Fruit fly (Drosophila melanogaster) whole organism, wandering third instar larva: ENCODE data around the gene Plp.

Experiments
- CG32264 ChIP-seq: fragments of 200-800 bp; sonication (Bioruptor generic); optimal IDR thresholded peaks from 2 replicates; lab custom pipeline; 2016; ENCODE audit warnings: missing biosample characterization, missing genetic modification characterization
- CG9705 ChIP-seq: fragments of 200-800 bp; sonication (Bioruptor generic); optimal IDR thresholded peaks from 2 replicates; lab custom pipeline; 2018; ENCODE audit warnings: missing biosample characterization, mild to moderate bottlenecking, missing genetic modification characterization
- CrebA ChIP-seq: fragments of 200-800 bp; sonication (Bioruptor generic); optimal IDR thresholded peaks from 2 replicates; lab custom pipeline; 2016; ENCODE audit warnings: missing biosample characterization, mild to moderate bottlenecking, missing genetic modification characterization, borderline replicate concordance
- Dif ChIP-seq: fragments of 200-275, 200-300 bp; sonication (Bioruptor generic); optimal IDR thresholded peaks from 2 replicates; lab custom pipeline; 2018; ENCODE audit warnings: missing biosample characterization, missing genetic modification characterization; ENCODE audit not compliant: partially characterized antibody
- GATAd ChIP-seq: sonication (Bioruptor generic); optimal IDR thresholded peaks from 2 replicates; lab custom pipeline; 2016; ENCODE audit warnings: missing biosample characterization, missing genetic modification characterization
- HLH106 ChIP-seq: fragments of 200-800 bp; optimal IDR thresholded peaks from 3 replicates; lab custom pipeline; 2019; ENCODE audit warnings: missing biosample characterization, mild to moderate bottlenecking, missing genetic modification characterization, moderate library complexity
- Hnf4 ChIP-seq: fragments of 200-800 bp; sonication (Bioruptor generic); optimal IDR thresholded peaks from 2 replicates; lab custom pipeline; 2016; ENCODE audit warnings: missing biosample characterization, mild to moderate bottlenecking, missing genetic modification characterization
- Hr78 ChIP-seq: fragments of >200 bp; optimal IDR thresholded peaks from 2 replicates; lab custom pipeline; 2017; ENCODE audit warnings: missing biosample characterization, missing genetic modification characterization
- Jra ChIP-seq: sonication (Bioruptor generic); optimal IDR thresholded peaks from 2 replicates; lab custom pipeline; 2016; ENCODE audit warnings: missing biosample characterization, missing genetic modification characterization
- Mio ChIP-seq: sonication (Bioruptor generic); optimal IDR thresholded peaks from 2 replicates; lab custom pipeline; 2016; ENCODE audit warnings: missing biosample characterization, missing genetic modification characterization
- Myc ChIP-seq: fragments of >200 bp; optimal IDR thresholded peaks from 2 replicates; lab custom pipeline; 2017
- N ChIP-seq: fragments of >200 bp; optimal IDR thresholded peaks from 2 replicates; lab custom pipeline; 2018; ENCODE audit warnings: missing biosample characterization, missing external identifiers, missing genetic modification characterization
- OdsH ChIP-seq: fragments of 200-800 bp; sonication (Bioruptor generic); optimal IDR thresholded peaks from 2 replicates; lab custom pipeline; 2016; ENCODE audit warnings: missing biosample characterization, mild to moderate bottlenecking, missing genetic modification characterization
- Rel ChIP-seq, 2 experiments: fragments of 200-800 bp; sonication (Bioruptor generic) in 1 of 2; optimal IDR thresholded peaks; 2 replicates in 1 of 2; 3 replicates in 1 of 2; lab custom pipeline; 2016 to 2019; ENCODE audit warnings: mild to moderate bottlenecking in 2 of 2, missing biosample characterization in 2 of 2, missing genetic modification characterization in 2 of 2, moderate library complexity in 1 of 2
- Sp1 ChIP-seq: fragments of 200-800 bp; sonication (Bioruptor generic); optimal IDR thresholded peaks from 3 replicates; lab custom pipeline; 2019; ENCODE audit warnings: missing biosample characterization, mild to moderate bottlenecking, missing genetic modification characterization, moderate library complexity
- brk ChIP-seq: fragments of 200-800 bp; sonication (Bioruptor generic); optimal IDR thresholded peaks from 2 replicates; lab custom pipeline; 2016; ENCODE audit warnings: missing biosample characterization, mild to moderate bottlenecking, missing genetic modification characterization
- dsf ChIP-seq: sonication (Bioruptor generic); optimal IDR thresholded peaks from 2 replicates; lab custom pipeline; 2016; ENCODE audit warnings: missing biosample characterization, missing genetic modification characterization, borderline replicate concordance
- ey ChIP-seq: fragments of 200-800 bp; sonication (Bioruptor generic); optimal IDR thresholded peaks from 2 replicates; lab custom pipeline; 2016; ENCODE audit warnings: missing biosample characterization, missing genetic modification characterization
- foxo ChIP-seq, 2 experiments: fragments of 200-800 bp; sonication (Bioruptor generic); optimal IDR thresholded peaks; 2 replicates in 1 of 2; 3 replicates in 1 of 2; lab custom pipeline; 2016 to 2017; ENCODE audit warnings: missing biosample characterization in 2 of 2, missing genetic modification characterization in 2 of 2
- fru ChIP-seq: fragments of 200-800 bp; sonication (Bioruptor generic); optimal IDR thresholded peaks from 3 replicates; lab custom pipeline; 2016; ENCODE audit warnings: missing biosample characterization, mild to moderate bottlenecking, missing genetic modification characterization
- h ChIP-seq: fragments of 200-800 bp; sonication (Bioruptor generic); optimal IDR thresholded peaks from 3 replicates; lab custom pipeline; 2016; ENCODE audit warnings: missing biosample characterization, mild to moderate bottlenecking, missing genetic modification characterization
- jim ChIP-seq: fragments of 175-275, 200-325 bp; sonication (Bioruptor generic); optimal IDR thresholded peaks from 2 replicates; lab custom pipeline; 2016; ENCODE audit warnings: missing biosample characterization, mild to moderate bottlenecking, missing genetic modification characterization
- lola ChIP-seq: fragments of >200 bp; optimal IDR thresholded peaks from 2 replicates; lab custom pipeline; 2017; ENCODE audit warnings: missing biosample characterization, missing genetic modification characterization
- pan ChIP-seq: fragments of >200 bp; optimal IDR thresholded peaks from 2 replicates; lab custom pipeline; 2017
- psq ChIP-seq: fragments of 200-800 bp; sonication (Bioruptor generic); optimal IDR thresholded peaks from 3 replicates; lab custom pipeline; 2017; ENCODE audit warnings: missing biosample characterization, mild to moderate bottlenecking, missing genetic modification characterization, moderate library complexity
- sage ChIP-seq: fragments of 200-800 bp; sonication (Bioruptor generic); optimal IDR thresholded peaks from 2 replicates; lab custom pipeline; 2016; ENCODE audit warnings: missing biosample characterization, mild to moderate bottlenecking, missing genetic modification characterization
- sv ChIP-seq: fragments of 200-800 bp; sonication (Bioruptor generic); optimal IDR thresholded peaks from 3 replicates; lab custom pipeline; 2016; ENCODE audit warnings: missing biosample characterization, missing genetic modification characterization
- tai ChIP-seq: sonication (Bioruptor generic); optimal IDR thresholded peaks from 2 replicates; lab custom pipeline; 2016; ENCODE audit warnings: missing biosample characterization, missing genetic modification characterization
- usp ChIP-seq: fragments of >200 bp; optimal IDR thresholded peaks from 2 replicates; lab custom pipeline; 2017; ENCODE audit warnings: missing biosample characterization, missing genetic modification characterization

The Plp gene

DNA sequence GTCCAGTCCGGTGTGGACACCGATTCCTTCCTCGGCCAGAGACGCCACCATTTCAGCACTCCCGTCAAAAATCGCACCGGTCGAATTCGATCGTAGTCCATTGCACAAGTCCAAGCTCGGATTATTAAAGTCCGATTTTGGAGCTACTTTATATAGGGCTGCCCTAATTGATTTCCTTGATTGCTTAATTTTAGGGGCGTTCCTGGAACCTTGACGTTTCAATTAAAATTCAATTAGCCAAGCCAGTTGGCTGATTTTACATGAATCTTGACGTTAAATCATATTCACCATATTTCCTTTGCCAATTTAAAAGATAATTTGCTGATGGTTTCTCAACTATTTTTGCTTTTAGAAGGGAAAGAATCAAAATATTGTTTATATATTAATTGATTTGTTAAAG is 16.2 kb downstream of the Plp start, which contains the start of gene Or71a:
TSS of gene Or71a (minus strand) at position 101 of the 400 bp plus-strand sequence.
- TF ChIP-seq Hnf4 (GFP tag; lab: Kevin White, UChicago) (no peak), ey (GFP tag; lab: Kevin White, UChicago) (no peak), HLH106 (no peak), sv (GFP tag; lab: Kevin White, UChicago) (no peak), Myc (no peak), jim (GFP tag; lab: Kevin White, UChicago) (no peak), Mio (no peak), brk (GFP tag; lab: Kevin White, UChicago) (no peak), Rel (GFP tag; optimal IDR thresholded peaks at IDR 0.05; lab: Kevin White, UChicago) (no peak), Rel (tag; optimal IDR thresholded peaks at IDR 0.05; lab: Kevin White, UChicago) (no peak)

DNA sequence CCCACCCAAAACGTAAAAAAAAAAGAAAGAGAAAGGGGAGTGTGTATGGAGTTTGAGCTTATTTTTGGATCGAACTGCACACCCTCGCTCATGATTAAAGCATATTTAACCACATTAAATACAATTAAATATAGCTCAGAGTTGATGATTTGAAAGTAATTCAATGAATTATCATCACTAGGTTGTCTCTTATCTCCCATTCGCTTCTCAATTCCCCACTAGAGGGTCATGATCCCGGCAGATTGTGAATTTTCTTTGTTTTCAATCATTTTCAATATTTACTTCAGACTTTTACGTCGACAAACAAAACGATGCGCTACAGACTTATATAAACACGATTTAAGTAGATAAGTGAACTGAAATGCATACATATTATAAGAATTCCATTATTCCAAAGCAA is 18.1 kb downstream of the Plp start:
- no peak for TF ChIP-seq GATAd (GFP tag; lab: Kevin White, UChicago)
- no peak for TF ChIP-seq CG32264 (GFP tag; lab: Kevin White, UChicago)
- TF ChIP-seq Hnf4 (GFP tag; lab: Kevin White, UChicago): no peak
- no peak for TF ChIP-seq CG9705 (GFP tag; lab: Kevin White, UChicago)
- TF ChIP-seq Mio: no peak
- TF ChIP-seq lola (GFP tag; lab: Kevin White, UChicago): no peak
- TF ChIP-seq sv (GFP tag; lab: Kevin White, UChicago): no peak
- no peak for TF ChIP-seq psq (GFP tag; lab: Kevin White, UChicago)
- TF ChIP-seq N (GFP tag; lab: Kevin White, UChicago): no peak
- no peak for TF ChIP-seq Rel (GFP tag; optimal IDR thresholded peaks at IDR 0.05; lab: Kevin White, UChicago)
- no peak for TF ChIP-seq Rel (tag; optimal IDR thresholded peaks at IDR 0.05; lab: Kevin White, UChicago)
- TF ChIP-seq Sp1: no peak
- no peak for TF ChIP-seq Dif (GFP tag; lab: Kevin White, UChicago)
- no peak for TF ChIP-seq tai (GFP tag; lab: Kevin White, UChicago)
- no peak for TF ChIP-seq dsf (GFP tag; lab: Kevin White, UChicago)
- no peak for TF ChIP-seq h
- TF ChIP-seq ey (GFP tag; lab: Kevin White, UChicago): no peak
- TF ChIP-seq pan (lab: Kevin White, UChicago): no peak
- no peak for TF ChIP-seq sage (GFP tag; lab: Kevin White, UChicago)
- TF ChIP-seq jim (GFP tag; lab: Kevin White, UChicago): no peak
- TF ChIP-seq fru (GFP tag; lab: Kevin White, UChicago): no peak

DNA sequence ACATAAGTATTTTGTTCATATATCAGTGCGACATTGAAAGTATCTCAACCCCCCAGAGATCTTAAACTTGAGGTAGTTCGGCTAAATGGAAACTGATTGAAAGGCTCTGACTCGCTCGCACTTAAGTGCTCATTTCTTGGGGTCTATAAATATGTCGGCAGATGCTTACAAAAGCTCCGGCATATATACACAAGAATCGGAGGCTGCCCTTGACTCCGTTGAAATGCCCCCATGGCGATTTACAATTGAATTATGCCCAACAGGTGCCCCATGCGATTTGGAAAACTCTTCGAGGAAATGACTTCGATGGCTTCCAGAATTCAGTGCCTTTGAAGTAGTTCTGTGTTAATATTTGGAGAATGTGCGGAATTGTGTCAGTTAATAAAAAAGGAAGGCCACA is 20.8 kb downstream of the Plp start:
- TF ChIP-seq Jra (GFP tag; lab: Kevin White, UChicago) (no peak), sv (GFP tag; lab: Kevin White, UChicago) (no peak)
- TF ChIP-seq, all 38 proteins: peak for 0

DNA sequence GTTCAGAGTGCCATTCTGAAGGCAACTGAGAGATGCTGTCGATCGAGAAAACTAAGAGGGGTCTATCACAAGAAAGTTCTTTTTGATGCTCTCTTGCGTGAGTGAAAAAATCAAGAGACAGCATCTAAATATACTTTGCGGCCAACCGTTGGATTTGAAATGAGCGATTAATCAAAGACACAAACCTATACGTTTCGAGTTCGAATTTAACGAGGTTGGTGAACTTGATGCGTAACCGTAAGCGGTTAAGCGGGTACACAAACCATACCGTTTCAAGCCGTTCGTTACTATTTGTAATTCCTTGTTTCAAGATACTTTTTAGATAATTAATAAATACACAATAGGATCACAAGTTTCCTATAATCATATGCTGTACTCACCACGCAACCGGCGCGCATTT is 22.4 kb downstream of the Plp start:
- TF ChIP-seq Myc (peak; percentile 84), jim (GFP tag; lab: Kevin White, UChicago) (no peak)

DNA sequence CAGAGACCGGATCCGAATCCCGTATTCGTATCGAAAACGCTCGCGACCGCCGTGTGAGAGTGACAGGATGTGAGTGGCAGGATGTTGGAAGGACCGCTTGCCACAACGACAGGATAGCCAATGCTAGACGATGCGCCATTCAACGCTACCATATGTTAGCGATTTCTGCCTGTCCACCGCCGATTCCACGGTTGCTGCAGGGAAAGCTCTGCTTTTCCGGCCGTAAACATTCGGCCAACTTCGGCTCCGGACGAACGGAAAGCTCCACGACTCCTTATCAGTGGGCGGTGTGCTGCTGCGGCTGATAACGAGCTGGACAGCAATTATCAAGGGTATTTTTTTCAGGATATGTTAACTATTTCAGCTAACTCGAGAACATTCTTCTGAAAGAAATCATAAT is 29.6 kb downstream of the Plp start, which contains the start of gene Sytbeta:
TSS of gene Sytbeta (minus strand) at position 101 of the 400 bp plus-strand sequence.
- TF ChIP-seq lola (GFP tag; lab: Kevin White, UChicago) (no peak), Hr78 (no peak), dsf (GFP tag; lab: Kevin White, UChicago) (no peak), tai (GFP tag; lab: Kevin White, UChicago) (no peak), CrebA (GFP tag; lab: Kevin White, UChicago) (no peak), OdsH (GFP tag; lab: Kevin White, UChicago) (no peak), Myc (no peak), Hnf4 (GFP tag; lab: Kevin White, UChicago) (no peak), h (no peak), psq (GFP tag; lab: Kevin White, UChicago) (no peak), pan (lab: Kevin White, UChicago) (no peak), CG9705 (GFP tag; lab: Kevin White, UChicago) (no peak), Jra (GFP tag; lab: Kevin White, UChicago) (no peak), CG32264 (GFP tag; lab: Kevin White, UChicago) (no peak)

DNA sequence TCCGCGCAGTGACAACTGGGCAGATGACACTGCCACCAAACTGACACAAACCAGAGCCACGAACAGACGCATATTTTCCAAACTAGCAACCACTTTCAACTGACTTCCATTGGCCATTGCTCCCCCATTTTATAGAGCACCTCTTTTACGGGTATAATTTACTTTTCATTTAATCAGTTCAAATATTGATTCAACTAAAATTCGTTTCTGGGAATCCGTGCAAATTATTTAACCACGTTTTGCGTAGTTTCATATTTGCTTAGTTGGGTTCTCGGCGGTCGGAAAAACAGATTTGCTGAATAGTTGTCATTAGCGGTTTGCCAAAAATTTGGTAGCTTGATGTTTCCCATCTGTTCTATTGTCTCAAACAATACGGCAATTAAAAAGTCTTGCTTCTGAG is 32.9 kb downstream of the Plp start, which contains the start of gene CG13460:
TSS of gene CG13460 (minus strand) at position 101 of the 400 bp plus-strand sequence.
- TF ChIP-seq psq (GFP tag; lab: Kevin White, UChicago) (no peak), CG32264 (GFP tag; lab: Kevin White, UChicago) (no peak), sv (GFP tag; lab: Kevin White, UChicago) (no peak), Sp1 (no peak), Dif (GFP tag; lab: Kevin White, UChicago) (no peak), pan (lab: Kevin White, UChicago) (no peak), OdsH (GFP tag; lab: Kevin White, UChicago) (no peak), usp (no peak), foxo (GFP tag; optimal IDR thresholded peaks at IDR 0.05; lab: Kevin White, UChicago) (no peak), Rel (GFP tag; optimal IDR thresholded peaks at IDR 0.05; lab: Kevin White, UChicago) (no peak), Rel (tag; optimal IDR thresholded peaks at IDR 0.05; lab: Kevin White, UChicago) (no peak), HLH106 (no peak), dsf (GFP tag; lab: Kevin White, UChicago) (no peak), lola (GFP tag; lab: Kevin White, UChicago) (no peak), Hr78 (no peak), N (GFP tag; lab: Kevin White, UChicago) (no peak), fru (GFP tag; lab: Kevin White, UChicago) (no peak), tai (GFP tag; lab: Kevin White, UChicago) (no peak), Jra (GFP tag; lab: Kevin White, UChicago) (no peak), brk (GFP tag; lab: Kevin White, UChicago) (no peak), CG9705 (GFP tag; lab: Kevin White, UChicago) (no peak)
- TF ChIP-seq, all 38 proteins: peak for 0
